Worm (Caenorhabditis elegans) whole organism, early embryonic: Measurements from ENCODE around the gene K10D11.4.

Experiments used
- B0310.2 ChIP-seq: sonication (generic microtip); optimal IDR thresholded peaks from 2 replicates; lab custom pipeline; 2016; ENCODE audit warnings: mild to moderate bottlenecking, missing genetic modification characterization, missing compliant biosample characterization
- F13C5.2 ChIP-seq: sonication (generic microtip); optimal IDR thresholded peaks from 2 replicates; lab custom pipeline; 2017; ENCODE audit warnings: mild to moderate bottlenecking, missing genetic modification characterization, inconsistent platforms, missing compliant biosample characterization
- aly-1 ChIP-seq: sonication (generic microtip); optimal IDR thresholded peaks from 2 replicates; lab custom pipeline; 2016; ENCODE audit warnings: missing genetic modification characterization, missing compliant biosample characterization
- ama-1 ChIP-seq: fragments of 150-350 bp; optimal IDR thresholded peaks from 2 replicates; lab custom pipeline; 2014
- ets-7 ChIP-seq: sonication (generic microtip); optimal IDR thresholded peaks from 2 replicates; lab custom pipeline; 2016; ENCODE audit warnings: missing genotype, missing genetic modification characterization, missing compliant biosample characterization
- flt-1 ChIP-seq: fragments of 200-800 bp; sonication (Bioruptor generic); IDR thresholded peaks from 2 replicates; pipeline ENCODE4 v1.3.6; 2022; ENCODE audit warnings: missing genetic modification characterization, missing compliant biosample characterization
- hmbx-1 ChIP-seq: sonication (generic microtip); optimal IDR thresholded peaks from 2 replicates; lab custom pipeline; 2016; ENCODE audit warnings: mild to moderate bottlenecking, missing genetic modification characterization, missing compliant biosample characterization
- hnd-1 ChIP-seq: sonication (generic microtip); optimal IDR thresholded peaks from 2 replicates; lab custom pipeline; 2016; ENCODE audit warnings: missing genetic modification characterization, missing compliant biosample characterization
- pes-1 ChIP-seq: fragments of 200-800 bp; sonication (Bioruptor generic); IDR thresholded peaks from 2 replicates; pipeline ENCODE4 v1.3.6; 2022; ENCODE audit warnings: missing genetic modification reagents, missing genetic modification characterization, missing compliant biosample characterization
- sea-1 ChIP-seq: fragments of 200-800 bp; sonication (Bioruptor generic); conservative IDR thresholded peaks from 2 replicates; pipeline ENCODE4 v1.3.6; 2022; ENCODE audit warnings: missing genetic modification characterization, missing compliant biosample characterization
- tbx-11 ChIP-seq: fragments of 200-800 bp; sonication (Bioruptor generic); IDR thresholded peaks from 2 replicates; pipeline ENCODE4 v1.3.6; 2022; ENCODE audit warnings: missing genetic modification characterization, missing compliant biosample characterization
- tbx-37 ChIP-seq: fragments of 200-800 bp; sonication (Bioruptor generic); conservative IDR thresholded peaks from 2 replicates; pipeline ENCODE4 v1.3.6; 2022; ENCODE audit warnings: missing genetic modification reagents, missing genetic modification characterization, missing compliant biosample characterization
- tra-4 ChIP-seq: sonication (generic microtip); optimal IDR thresholded peaks from 2 replicates; lab custom pipeline; 2017; ENCODE audit warnings: missing genetic modification characterization, missing compliant biosample characterization

ce11 chrIV:12995886-12996285 is 1.6 kb upstream of the K10D11.4 start, which contains the start of gene K10D11.7:
- TF ChIP-seq ama-1 (lab: Kevin White, UChicago) (no peak), F13C5.2 (tag; lab: Kevin White, UChicago) (no peak), sea-1 (GFP tag; lab: Robert Waterston, UW) (no peak), pes-1 (no peak), flt-1 (GFP tag; lab: Robert Waterston, UW) (no peak), ets-7 (tag; lab: Kevin White, UChicago) (no peak), hnd-1 (no peak), aly-1 (tag; lab: Kevin White, UChicago) (no peak), tbx-37 (GFP tag; lab: Robert Waterston, UW) (no peak), B0310.2 (tag; lab: Kevin White, UChicago) (no peak), tbx-11 (GFP tag; lab: Robert Waterston, UW) (no peak), hmbx-1 (no peak), tra-4 (tag; lab: Kevin White, UChicago) (no peak)
